Fruit fly (Drosophila melanogaster): ENCODE data around the gene Sox21b.

Gene Sox21b

DNA sequence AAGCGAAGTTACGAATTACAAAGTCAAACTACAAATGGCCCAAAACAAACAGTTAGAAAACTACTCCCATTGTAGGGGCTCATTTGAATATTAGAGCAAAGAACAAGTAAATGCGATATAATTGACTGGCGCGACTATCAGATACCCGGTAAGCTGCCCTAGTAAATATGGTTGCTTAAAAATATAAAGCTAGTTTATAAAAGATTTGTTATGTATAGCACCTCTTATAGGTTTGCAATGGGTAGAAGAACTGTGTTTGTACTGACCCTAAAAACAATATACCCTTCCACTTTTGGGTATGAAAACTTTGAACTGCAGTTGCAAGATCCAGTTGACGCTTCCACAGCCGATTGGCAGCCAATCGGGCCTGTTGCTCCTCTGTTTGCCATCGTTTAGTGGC lies 35.1 kb upstream of the Sox21b start (continued):
- TF ChIP-seq prd (optimal IDR thresholded peaks at IDR 0.05) (no peak), prd (GFP tag; IDR thresholded peaks at IDR 0.05) (peak; percentile 68; the same call in 2 of the 3 replicates), CG14667 (GFP tag; IDR thresholded peaks at IDR 0.05) (peak; percentile 22; the same call in 1 of the 2 replicates), pfk (GFP tag; optimal IDR thresholded peaks at IDR 0.05) (no peak), CTCF (GFP tag; optimal IDR thresholded peaks at IDR 0.05) (no peak), CG10366 (GFP tag; IDR thresholded peaks at IDR 0.05) (0 out of 2 replicates have a peak, but pooled peaks have one; percentile 28), CG2712 (tag; optimal IDR thresholded peaks at IDR 0.05) (peak; percentile 38), lilli (GFP tag; optimal IDR thresholded peaks at IDR 0.05) (peak; percentile 11), zen (tag; optimal IDR thresholded peaks at IDR 0.05) (peak; percentile 27), CG10267 (tag; optimal IDR thresholded peaks at IDR 0.05) (peak; percentile 45), CG6689 (GFP tag; IDR thresholded peaks at IDR 0.05) (peak; percentile 49), Dref (GFP tag; IDR thresholded peaks at IDR 0.05) (no peak), CG33213 (GFP tag; optimal IDR thresholded peaks at IDR 0.05) (peak; percentile 15), CG7745 (tag; optimal IDR thresholded peaks at IDR 0.05) (no peak), CG30431 (GFP tag; optimal IDR thresholded peaks at IDR 0.05) (peak; percentile 12), H2.0 (GFP tag; IDR thresholded peaks at IDR 0.05) (peak; percentile 40), insv (GFP tag; optimal IDR thresholded peaks at IDR 0.05) (no peak), PHDP (tag; optimal IDR thresholded peaks at IDR 0.05) (peak; percentile 16), CG13424 (tag; optimal IDR thresholded peaks at IDR 0.05) (peak; percentile 25), trem (tag; optimal IDR thresholded peaks at IDR 0.05) (peak; percentile 21), CG11504 (tag; optimal IDR thresholded peaks at IDR 0.05) (peak; percentile 21), CG8944 (GFP tag; optimal IDR thresholded peaks at IDR 0.05) (no peak), CG12391 (tag; optimal IDR thresholded peaks at IDR 0.05) (peak; percentile 42), Awh (GFP tag; IDR thresholded peaks at IDR 0.05) (0 out of 2 replicates have a peak, but pooled peaks have one; percentile 46), ttk (GFP tag; IDR thresholded peaks at IDR 0.05) (0 out of 2 replicates have a peak, but pooled peaks have one; percentile 23), Poxn (GFP tag; IDR thresholded peaks at IDR 0.05) (no peak), D19B (GFP tag; optimal IDR thresholded peaks at IDR 0.05) (peak; percentile 32), Asciz (GFP tag; optimal IDR thresholded peaks at IDR 0.05) (no peak), CG34376 (GFP tag; optimal IDR thresholded peaks at IDR 0.05) (no peak), gem (tag; optimal IDR thresholded peaks at IDR 0.05) (peak; percentile 57), CG7786 (GFP tag; optimal IDR thresholded peaks at IDR 0.05) (no peak), CG16863 (GFP tag; optimal IDR thresholded peaks at IDR 0.05) (peak; percentile 15), CG8290 (GFP tag; optimal IDR thresholded peaks at IDR 0.05) (no peak), CG8290 (tag; optimal IDR thresholded peaks at IDR 0.05) (peak in 1 of 2 experiments; percentile 25), en (GFP tag; optimal IDR thresholded peaks at IDR 0.05) (no peak), sqz (GFP tag; optimal IDR thresholded peaks at IDR 0.05) (no peak), CG2678 (tag; optimal IDR thresholded peaks at IDR 0.05) (peak; percentile 43), CG7839 (tag; optimal IDR thresholded peaks at IDR 0.05) (peak; percentile 38), phol (tag; optimal IDR thresholded peaks at IDR 0.05) (peak; percentile 44), CG10959 (GFP tag; IDR thresholded peaks at IDR 0.05) (peak; percentile 71), CG15696 (tag; optimal IDR thresholded peaks at IDR 0.05) (peak; percentile 23), dmrt11E (tag; optimal IDR thresholded peaks at IDR 0.05) (peak; percentile 72), row (GFP tag; IDR thresholded peaks at IDR 0.05) (peak; percentile 55; the same call in 2 of the 3 replicates), fd96Cb (tag; optimal IDR thresholded peaks at IDR 0.05) (peak; percentile 47), CG14710 (tag; optimal IDR thresholded peaks at IDR 0.05) (peak; percentile 48), tio (GFP tag; optimal IDR thresholded peaks at IDR 0.05) (peak; percentile 35), mam (GFP tag; optimal IDR thresholded peaks at IDR 0.05) (no peak), BEAF-32 (GFP tag; optimal IDR thresholded peaks at IDR 0.05) (no peak), CG17829 (tag; optimal IDR thresholded peaks at IDR 0.05) (peak; percentile 26), fd3F (GFP tag; optimal IDR thresholded peaks at IDR 0.05) (no peak), scrt (GFP tag; optimal IDR thresholded peaks at IDR 0.05) (no peak)
